Fruit fly (Drosophila melanogaster) whole organism, prepupa: ENCODE data around the gene CG43092.

Experiments
- CG11902 ChIP-seq: fragments of 200-800 bp; sonication (Bioruptor generic); optimal IDR thresholded peaks from 3 replicates; lab custom pipeline; 2016; ENCODE audit warnings: missing biosample characterization, missing genetic modification characterization
- CG31627 ChIP-seq: fragments of 200-800 bp; sonication (Bioruptor generic); optimal IDR thresholded peaks from 3 replicates; lab custom pipeline; 2016; ENCODE audit warnings: missing biosample characterization, missing genetic modification characterization
- Sox102F ChIP-seq: fragments of 200-800 bp; sonication (Bioruptor generic); optimal IDR thresholded peaks from 2 replicates; lab custom pipeline; 2016; ENCODE audit warnings: missing biosample characterization, mild to moderate bottlenecking, missing genetic modification characterization

- TF ChIP-seq Sox102F (GFP tag; lab: Kevin White, UChicago) (no peak), CG31627 (no peak), CG11902 (no peak)
Measured at dm6 chr3R:22767599-22767998, 1.9 kb downstream of the CG43092 start, which contains the start of gene CG13841.
